Worm (Caenorhabditis elegans): ENCODE data around the gene abts-4.
A peak's percentile ranks its signal among the peaks of the same experiment; 100 is the strongest.

DNA sequence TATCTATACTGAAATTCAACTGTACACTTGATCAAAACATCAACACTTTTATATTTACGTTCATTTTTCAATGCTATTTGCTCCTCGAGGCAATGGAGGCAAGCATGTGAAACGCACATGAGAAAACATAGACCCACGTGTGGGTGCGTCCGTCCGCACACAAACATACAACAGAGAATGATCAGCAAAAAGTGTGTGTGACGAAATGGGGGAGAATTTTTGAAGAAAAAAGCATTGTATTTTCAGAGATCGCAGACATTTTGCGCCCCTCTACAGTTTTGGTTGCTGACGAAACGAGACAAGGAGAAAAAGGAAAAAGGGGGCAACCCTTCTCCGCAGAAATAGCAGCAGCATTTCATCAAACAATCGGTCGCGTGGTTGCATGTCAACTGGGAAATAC lies 11.4 kb downstream of the abts-4 start:
- TF ChIP-seq skn-1 (tag; optimal IDR thresholded peaks at IDR 0.05): peak; percentile 80
- TF ChIP-seq nhr-11 (tag; optimal IDR thresholded peaks at IDR 0.05): peak; percentile 14
- TF ChIP-seq C34B4.2 (tag; optimal IDR thresholded peaks at IDR 0.05): no peak
- no peak for TF ChIP-seq tlp-1 (tag; optimal IDR thresholded peaks at IDR 0.05)
- no peak for TF ChIP-seq mab-9 (GFP tag; IDR thresholded peaks at IDR 0.05)
- peak; percentile 86 for TF ChIP-seq rnt-1 (tag; optimal IDR thresholded peaks at IDR 0.05)
- TF ChIP-seq jun-1 (tag; optimal IDR thresholded peaks at IDR 0.05): peak; percentile 91
- peak; percentile 45 to 47 for TF ChIP-seq efl-1 (optimal IDR thresholded peaks at IDR 0.05)
- peak; percentile 14 to 86 for TF ChIP-seq efl-1 (GFP tag; optimal IDR thresholded peaks at IDR 0.05 in 1 of 2)
